Worm (Caenorhabditis elegans) whole organism, young adult: ENCODE measurements around the gene M18.6.

ENCODE experiments used
- F57C9.4 ChIP-seq: sonication (generic microtip); optimal IDR thresholded peaks from 2 replicates; lab custom pipeline; 2017; ENCODE audit warnings: mild to moderate bottlenecking, missing genetic modification characterization, missing compliant biosample characterization
- tbx-9 ChIP-seq: sonication (generic microtip); optimal IDR thresholded peaks from 2 replicates; lab custom pipeline; 2016; ENCODE audit warnings: borderline replicate concordance, missing genetic modification characterization, inconsistent platforms, missing compliant biosample characterization
- unc-62 ChIP-seq: fragments of 150-350 bp; optimal IDR thresholded peaks from 2 replicates; lab custom pipeline; 2014; ENCODE audit warnings: missing biosample characterization, missing genetic modification reagents, missing genetic modification characterization

DNA sequence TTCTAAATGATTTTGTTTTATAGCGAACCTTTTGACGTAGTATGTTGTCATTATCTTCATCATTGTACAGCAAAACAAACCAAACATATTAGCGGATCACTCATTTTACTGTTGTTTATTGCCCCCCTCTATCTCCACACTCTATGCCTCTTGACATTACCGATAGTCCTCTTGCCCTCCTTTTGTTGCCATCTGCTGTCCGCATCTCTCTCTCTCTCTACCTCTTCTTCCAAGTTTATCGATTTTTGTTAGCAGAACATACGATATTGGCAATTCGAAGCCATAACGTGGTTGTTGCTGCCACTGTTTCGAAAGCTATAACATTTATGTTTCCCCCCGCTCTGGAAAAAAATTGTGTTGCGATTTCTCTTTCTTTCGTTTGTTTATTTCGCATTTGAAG, 36.8 kb downstream of the M18.6 start:
- no peak for TF ChIP-seq unc-62 (GFP tag; lab: Kevin White, UChicago)
- no peak for TF ChIP-seq F57C9.4 (tag; lab: Kevin White, UChicago)
- TF ChIP-seq tbx-9: no peak
